Worm (Caenorhabditis elegans) whole organism, L1 larva: Measurements from ENCODE around the gene F20C5.5.

Experiments
- F16B12.6 ChIP-seq: fragments of 150-350 bp; optimal IDR thresholded peaks from 2 replicates; lab custom pipeline; 2014; ENCODE audit warnings: missing biosample characterization, missing genetic modification characterization
- blmp-1 ChIP-seq: fragments of 150-350 bp; optimal IDR thresholded peaks from 2 replicates; lab custom pipeline; 2014; ENCODE audit warnings: missing biosample characterization, missing genetic modification characterization
- egl-27 ChIP-seq, 2 experiments: fragments of 150-350 bp in 1 of 2; sonication (generic microtip); optimal IDR thresholded peaks; 3 replicates each; lab custom pipeline; 2017 to 2018; ENCODE audit warnings: missing biosample characterization in 2 of 2, missing genetic modification characterization in 2 of 2, missing genetic modification reagents in 2 of 2
- elt-2 ChIP-seq: sonication (generic microtip); optimal IDR thresholded peaks from 2 replicates; lab custom pipeline; 2016; ENCODE audit warnings: missing genetic modification characterization, mild to moderate bottlenecking, inconsistent platforms, missing compliant biosample characterization, missing genetic modification reagents
- jun-1 ChIP-seq: fragments of 150-350 bp; optimal IDR thresholded peaks from 2 replicates; lab custom pipeline; 2014; ENCODE audit warnings: missing biosample characterization, missing genetic modification reagents, missing genetic modification characterization
- lin-14 ChIP-seq: fragments of 200-800 bp; sonication (Bioruptor generic); optimal IDR thresholded peaks from 2 replicates; lab custom pipeline; 2018; ENCODE audit warnings: mild to moderate bottlenecking, missing genetic modification characterization, moderate library complexity, missing compliant biosample characterization
- nhr-12 ChIP-seq: sonication (generic microtip); optimal IDR thresholded peaks from 2 replicates; lab custom pipeline; 2017; ENCODE audit warnings: missing biosample characterization, missing genetic modification characterization
- nhr-76 ChIP-seq: sonication (generic microtip); optimal IDR thresholded peaks from 2 replicates; lab custom pipeline; 2017; ENCODE audit warnings: missing biosample characterization, missing genetic modification characterization
- nhr-77 ChIP-seq: fragments of 150-350 bp; optimal IDR thresholded peaks from 2 replicates; lab custom pipeline; 2014; ENCODE audit warnings: missing biosample characterization, missing genetic modification characterization
- rnt-1 ChIP-seq: sonication (generic microtip); optimal IDR thresholded peaks from 2 replicates; lab custom pipeline; 2016; ENCODE audit warnings: mild to moderate bottlenecking, missing genetic modification characterization, moderate library complexity, missing compliant biosample characterization
- sptf-1 ChIP-seq: fragments of 150-350 bp; optimal IDR thresholded peaks from 2 replicates; lab custom pipeline; 2014; ENCODE audit warnings: missing biosample characterization, missing genetic modification characterization
- zag-1 ChIP-seq: fragments of 150-350 bp; optimal IDR thresholded peaks from 2 replicates; lab custom pipeline; 2014; ENCODE audit warnings: missing biosample characterization, missing genetic modification characterization
- ztf-11 ChIP-seq, 2 experiments: sonication (generic microtip); optimal IDR thresholded peaks; 2 replicates each; lab custom pipeline; 2016 to 2017; ENCODE audit warnings: missing genetic modification characterization in 2 of 2, missing biosample characterization in 1 of 2, missing compliant biosample characterization in 1 of 2

- TF ChIP-seq rnt-1 (tag; lab: Kevin White, UChicago) (no peak), egl-27 (tag; optimal IDR thresholded peaks at IDR 0.05; lab: Kevin White, UChicago) (no peak), F16B12.6 (tag; lab: Kevin White, UChicago) (no peak), elt-2 (tag; lab: Kevin White, UChicago) (peak; percentile 93), zag-1 (tag; lab: Kevin White, UChicago) (no peak), blmp-1 (tag; lab: Kevin White, UChicago) (no peak), nhr-76 (tag; lab: Kevin White, UChicago) (no peak), ztf-11 (tag; optimal IDR thresholded peaks at IDR 0.05; lab: Kevin White, UChicago) (no peak), sptf-1 (tag; lab: Kevin White, UChicago) (no peak), nhr-12 (tag; lab: Kevin White, UChicago) (no peak), jun-1 (tag; lab: Kevin White, UChicago) (no peak), lin-14 (GFP tag; lab: Kevin White, UChicago) (no peak), nhr-77 (no peak)
Measured at ce11 chrIV:8730469-8730868, 39.0 kb downstream of the F20C5.5 start, which contains the start of gene F21D5.3.
